Fruit fly (Drosophila melanogaster): ENCODE measurements around the gene CG4186.

DNA sequence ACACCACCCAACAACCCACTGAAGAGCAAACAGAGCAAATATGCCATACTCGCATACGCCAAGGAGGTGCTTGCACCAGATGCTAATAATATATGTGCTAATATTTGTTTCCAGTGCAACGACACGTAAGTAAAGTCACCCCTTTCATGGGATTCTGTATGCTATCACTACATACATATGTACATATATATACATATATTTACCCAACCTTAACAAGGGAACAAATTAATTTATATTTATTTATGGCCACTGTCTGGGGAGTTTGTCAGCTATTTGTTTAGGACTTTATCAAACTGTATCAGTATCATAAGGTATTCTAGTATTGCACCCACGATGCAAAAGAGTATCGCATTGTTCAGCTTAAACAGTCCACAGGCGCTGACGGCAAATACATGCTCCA lies 32.0 kb upstream of the CG4186 start:
- TF ChIP-seq OdsH (GFP tag; optimal IDR thresholded peaks at IDR 0.05), result peak; percentile 10
- no peak for TF ChIP-seq psq (GFP tag; optimal IDR thresholded peaks at IDR 0.05)
- no peak for TF ChIP-seq Hnf4 (GFP tag; optimal IDR thresholded peaks at IDR 0.05)
- TF ChIP-seq Abd-B (GFP tag; optimal IDR thresholded peaks at IDR 0.05), result no peak
- TF ChIP-seq CG32264 (GFP tag; optimal IDR thresholded peaks at IDR 0.05), result no peak
- no peak for TF ChIP-seq br (GFP tag; optimal IDR thresholded peaks at IDR 0.05)
- no peak for TF ChIP-seq ey (GFP tag; optimal IDR thresholded peaks at IDR 0.05)
- no peak for TF ChIP-seq Dfd (GFP tag; optimal IDR thresholded peaks at IDR 0.05)
- TF ChIP-seq tai (GFP tag; optimal IDR thresholded peaks at IDR 0.05), result no peak
- TF ChIP-seq dl (GFP tag; optimal IDR thresholded peaks at IDR 0.05; ENCODE audit: insufficient read depth in 1 of 2, partially characterized antibody in 2 of 2), result no peak

All from whole organism, wandering third instar larva.